Fruit fly (Drosophila melanogaster) whole organism: Measurements from ENCODE around the gene Nlg2.

Source experiments
- Dll ChIP-seq: fragments of >200 bp; optimal IDR thresholded peaks from 2 replicates; lab custom pipeline; 2017
- EcR ChIP-seq, 2 experiments: fragments of >200 bp; optimal IDR thresholded peaks; 2 replicates each; lab custom pipeline; 2017; ENCODE audit warnings: missing biosample characterization in 2 of 2, missing genetic modification characterization in 2 of 2, missing genetic modification reagents in 2 of 2
- psq ChIP-seq: fragments of >200 bp; optimal IDR thresholded peaks from 2 replicates; lab custom pipeline; 2017
- usp ChIP-seq: fragments of >200 bp; optimal IDR thresholded peaks from 2 replicates; lab custom pipeline; 2017; ENCODE audit warnings: missing biosample characterization, missing genetic modification characterization, mixed read lengths

DNA sequence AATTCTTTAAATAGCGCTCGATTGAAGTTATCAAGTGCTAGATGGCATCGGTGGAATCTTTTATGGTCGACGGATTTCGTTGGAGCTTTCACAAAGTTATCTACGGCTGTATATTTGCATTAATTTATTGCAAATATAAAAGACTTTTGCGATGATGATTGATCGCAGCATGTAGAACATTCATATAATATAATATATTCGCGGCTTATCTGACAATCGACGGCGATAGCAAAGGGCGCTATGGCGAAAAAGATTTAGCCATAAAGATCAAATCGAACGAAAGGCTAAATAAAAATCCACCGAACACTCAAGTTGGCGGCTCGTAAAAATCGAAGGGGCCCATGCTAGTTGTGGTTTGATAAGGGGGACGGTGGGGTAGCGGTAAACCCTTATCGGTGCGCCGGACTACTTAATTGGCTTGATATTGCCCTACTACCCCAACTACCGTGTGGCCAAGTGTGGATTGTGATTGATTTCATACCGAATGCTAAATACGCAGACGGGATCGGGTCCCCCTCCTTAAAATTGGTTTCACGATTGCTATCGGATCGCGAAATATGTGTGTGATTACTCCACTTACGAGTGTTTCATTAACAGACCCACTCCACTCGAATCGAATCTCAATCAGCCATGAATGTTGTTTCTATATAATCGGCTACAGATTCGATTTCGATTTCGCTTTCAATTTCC lies 6.4 kb upstream of the Nlg2 start:
- TF ChIP-seq psq (lab: Kevin White, UChicago) (no peak), EcR (GFP tag; optimal IDR thresholded peaks at IDR 0.05; lab: Kevin White, UChicago) (no peak), Dll (lab: Kevin White, UChicago) (no peak), usp (no peak)
